Worm (Caenorhabditis elegans) whole organism, mixed stage, embryonic: Measurements from ENCODE around the gene clec-217.

Experiments used
- ceh-39 ChIP-seq: fragments of 150-350 bp; optimal IDR thresholded peaks from 2 replicates; lab custom pipeline; 2014; ENCODE audit warnings: missing biosample characterization, missing genetic modification characterization
- ces-1 ChIP-seq: fragments of 150-350 bp; optimal IDR thresholded peaks from 2 replicates; lab custom pipeline; 2014; ENCODE audit warnings: missing biosample characterization, missing genetic modification reagents, missing genetic modification characterization
- drap-1 ChIP-seq: fragments of 200-800 bp; sonication (Bioruptor generic); optimal IDR thresholded peaks from 3 replicates; lab custom pipeline; 2018; ENCODE audit warnings: mild to moderate bottlenecking, missing genetic modification characterization, missing compliant biosample characterization
- nhr-12 ChIP-seq: fragments of 150-350 bp; optimal IDR thresholded peaks from 2 replicates; lab custom pipeline; 2014; ENCODE audit warnings: missing biosample characterization, missing genetic modification characterization
- nhr-28 ChIP-seq: fragments of 150-350 bp; optimal IDR thresholded peaks from 2 replicates; lab custom pipeline; 2014; ENCODE audit warnings: missing biosample characterization, missing genetic modification characterization
- nhr-76 ChIP-seq: sonication (generic microtip); optimal IDR thresholded peaks from 2 replicates; lab custom pipeline; 2017; ENCODE audit warnings: missing biosample characterization, missing genetic modification characterization
- snpc-4 ChIP-seq: fragments of 150-350 bp; optimal IDR thresholded peaks from 2 replicates; lab custom pipeline; 2014; ENCODE audit warnings: missing biosample characterization, missing genetic modification characterization
- sptf-1 ChIP-seq: sonication (generic microtip); optimal IDR thresholded peaks from 2 replicates; lab custom pipeline; 2017; ENCODE audit warnings: mild to moderate bottlenecking, missing genetic modification characterization, moderate library complexity, missing compliant biosample characterization

- TF ChIP-seq nhr-76 (tag; lab: Kevin White, UChicago) (no peak), nhr-28 (no peak), drap-1 (GFP tag; lab: Kevin White, UChicago) (no peak), snpc-4 (no peak), sptf-1 (no peak), ces-1 (no peak), nhr-12 (no peak), ceh-39 (tag; lab: Kevin White, UChicago) (no peak)
Measured at ce11 chrV:7964429-7964828, 5.8 kb upstream of the clec-217 start.
